Worm (Caenorhabditis elegans): Measurements from ENCODE around the gene Y54G2A.48.

DNA sequence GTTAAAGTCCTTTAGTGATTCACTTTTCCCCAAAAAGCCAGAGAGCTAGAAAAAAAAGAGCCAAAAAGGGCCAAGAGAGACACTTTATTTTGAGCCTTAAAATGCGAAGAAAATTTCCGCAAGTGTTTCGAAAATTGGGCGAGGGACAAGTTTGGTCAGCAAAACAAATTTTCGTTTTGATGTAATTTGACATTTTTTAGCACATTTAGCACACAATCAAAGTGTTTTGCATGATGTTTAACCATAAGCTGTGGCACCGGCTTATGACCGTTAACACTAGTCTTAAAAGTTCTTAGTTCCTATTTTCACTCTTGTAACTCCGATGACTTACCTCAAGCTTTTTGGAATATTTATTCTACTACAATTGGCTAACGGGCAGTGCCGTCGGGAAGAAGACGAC lies 12.1 kb downstream of the Y54G2A.48 start, which contains the start of gene Y54G2A.37:
- TF ChIP-seq klf-2 (GFP tag; conservative IDR thresholded peaks at IDR 0.05) = no peak
- no peak for TF ChIP-seq flt-1 (GFP tag; IDR thresholded peaks at IDR 0.05)
- no peak for TF ChIP-seq tab-1 (GFP tag; IDR thresholded peaks at IDR 0.05)
- TF ChIP-seq med-1 (GFP tag; optimal IDR thresholded peaks at IDR 0.05; ENCODE audit: insufficient read depth) = no peak
- TF ChIP-seq ztf-29 (GFP tag; IDR thresholded peaks at IDR 0.05) = no peak
- TF ChIP-seq ref-1 (GFP tag; conservative IDR thresholded peaks at IDR 0.05) = no peak
- TF ChIP-seq T22C8.4 (GFP tag; IDR thresholded peaks at IDR 0.05) = no peak
- no peak for TF ChIP-seq ztf-23 (GFP tag; IDR thresholded peaks at IDR 0.05)
